Fruit fly (Drosophila melanogaster) whole organism, pupa: Measurements from ENCODE around the gene Inx7.
A peak's percentile ranks its signal among the peaks of the same experiment; 100 is the strongest.

Source experiments
- CG10348 ChIP-seq: fragments of 200-800 bp; sonication (Bioruptor generic); IDR thresholded peaks from 2 replicates; pipeline ENCODE4 v1.3.6; 2022; ENCODE audit warnings: missing biosample characterization, missing genetic modification characterization
- CG12605 ChIP-seq: fragments of 200-800 bp; sonication (Bioruptor generic); IDR thresholded peaks from 2 replicates; pipeline ENCODE4 v1.3.6; 2022; ENCODE audit warnings: missing biosample characterization, missing genetic modification characterization
- CG13204 ChIP-seq: fragments of 200-800 bp; sonication (Bioruptor generic); optimal IDR thresholded peaks from 2 replicates; lab custom pipeline; 2018; ENCODE audit warnings: missing biosample characterization, mild to moderate bottlenecking, missing genetic modification characterization, moderate library complexity
- CG14655 ChIP-seq: fragments of 200-800 bp; sonication (Bioruptor generic); optimal IDR thresholded peaks from 3 replicates; lab custom pipeline; 2017; ENCODE audit warnings: mild to moderate bottlenecking, missing biosample characterization, missing genetic modification reagents, missing genetic modification characterization
- CG15710 ChIP-seq: fragments of 200-800 bp; sonication (Bioruptor generic); optimal IDR thresholded peaks from 2 replicates; lab custom pipeline; 2018; ENCODE audit warnings: missing biosample characterization, mild to moderate bottlenecking, missing genetic modification characterization, moderate library complexity
- CG17806 ChIP-seq: fragments of 200-800 bp; sonication (Bioruptor generic); optimal IDR thresholded peaks from 2 replicates; lab custom pipeline; 2018; ENCODE audit warnings: missing biosample characterization, mild to moderate bottlenecking, missing genetic modification characterization, moderate library complexity
- CG32121 ChIP-seq: fragments of 200-800 bp; sonication (Bioruptor generic); IDR thresholded peaks from 2 replicates; pipeline ENCODE4 v1.3.6; 2022; ENCODE audit warnings: missing biosample characterization, missing genetic modification characterization
- CG34367 ChIP-seq: fragments of 200-800 bp; sonication (Bioruptor generic); optimal IDR thresholded peaks from 2 replicates; lab custom pipeline; 2018; ENCODE audit warnings: missing biosample characterization, mild to moderate bottlenecking, missing genetic modification characterization
- CG4496 ChIP-seq: fragments of 200-800 bp; sonication (Bioruptor generic); IDR thresholded peaks from 3 replicates; pipeline ENCODE4 v1.3.6; 2022; ENCODE audit warnings: missing biosample characterization, missing genetic modification characterization
- CG8159 ChIP-seq: fragments of 200-800 bp; sonication (Bioruptor generic); optimal IDR thresholded peaks from 3 replicates; lab custom pipeline; 2018; ENCODE audit warnings: missing biosample characterization, mild to moderate bottlenecking, missing genetic modification characterization, moderate library complexity
- CG8301 ChIP-seq: fragments of 200-800 bp; sonication (Bioruptor generic); optimal IDR thresholded peaks from 2 replicates; lab custom pipeline; 2018; ENCODE audit warnings: missing biosample characterization, mild to moderate bottlenecking, missing genetic modification characterization
- CG9948 ChIP-seq: fragments of 200-800 bp; sonication (Bioruptor generic); optimal IDR thresholded peaks from 2 replicates; lab custom pipeline; 2018; ENCODE audit warnings: missing biosample characterization, mild to moderate bottlenecking, missing genetic modification characterization, moderate library complexity
- D1 ChIP-seq: fragments of 200-800 bp; sonication (Bioruptor generic); optimal IDR thresholded peaks from 2 replicates; lab custom pipeline; 2018; ENCODE audit warnings: missing biosample characterization, mild to moderate bottlenecking, missing genetic modification characterization, moderate library complexity
- EcR ChIP-seq: fragments of 200-800 bp; sonication (Bioruptor generic); optimal IDR thresholded peaks from 3 replicates; lab custom pipeline; 2019; ENCODE audit warnings: missing biosample characterization, missing genetic modification characterization, mild to moderate bottlenecking, moderate library complexity, missing genetic modification reagents
- Ets98B ChIP-seq: fragments of 200-800 bp; sonication (Bioruptor generic); IDR thresholded peaks from 2 replicates; pipeline ENCODE4 v1.3.6; 2022; ENCODE audit warnings: missing biosample characterization, missing genetic modification characterization
- Pif1A ChIP-seq: fragments of 200-800 bp; sonication (Bioruptor generic); optimal IDR thresholded peaks from 3 replicates; lab custom pipeline; 2016; ENCODE audit warnings: missing biosample characterization, missing genetic modification characterization
- Pif1B ChIP-seq: fragments of 200-800 bp; sonication (Bioruptor generic); optimal IDR thresholded peaks from 3 replicates; lab custom pipeline; 2016; ENCODE audit warnings: missing biosample characterization, missing genetic modification characterization
- Snoo ChIP-seq: fragments of 200-800 bp; sonication (Bioruptor generic); optimal IDR thresholded peaks from 3 replicates; lab custom pipeline; 2017; ENCODE audit warnings: missing biosample characterization, mild to moderate bottlenecking, missing genetic modification characterization, inconsistent platforms
- fd96Ca ChIP-seq: fragments of 200-800 bp; sonication (Bioruptor generic); IDR thresholded peaks from 3 replicates; pipeline ENCODE4 v1.3.6; 2022; ENCODE audit warnings: missing biosample characterization, missing genetic modification characterization
- gl ChIP-seq: fragments of 200-800 bp; sonication (Bioruptor generic); optimal IDR thresholded peaks from 2 replicates; lab custom pipeline; 2018; ENCODE audit warnings: missing biosample characterization, mild to moderate bottlenecking, missing genetic modification characterization
- rn ChIP-seq: fragments of 200-800 bp; sonication (Bioruptor generic); IDR thresholded peaks from 2 replicates; pipeline ENCODE4 v1.3.6; 2022; ENCODE audit warnings: missing biosample characterization, missing genetic modification characterization

Gene Inx7

DNA sequence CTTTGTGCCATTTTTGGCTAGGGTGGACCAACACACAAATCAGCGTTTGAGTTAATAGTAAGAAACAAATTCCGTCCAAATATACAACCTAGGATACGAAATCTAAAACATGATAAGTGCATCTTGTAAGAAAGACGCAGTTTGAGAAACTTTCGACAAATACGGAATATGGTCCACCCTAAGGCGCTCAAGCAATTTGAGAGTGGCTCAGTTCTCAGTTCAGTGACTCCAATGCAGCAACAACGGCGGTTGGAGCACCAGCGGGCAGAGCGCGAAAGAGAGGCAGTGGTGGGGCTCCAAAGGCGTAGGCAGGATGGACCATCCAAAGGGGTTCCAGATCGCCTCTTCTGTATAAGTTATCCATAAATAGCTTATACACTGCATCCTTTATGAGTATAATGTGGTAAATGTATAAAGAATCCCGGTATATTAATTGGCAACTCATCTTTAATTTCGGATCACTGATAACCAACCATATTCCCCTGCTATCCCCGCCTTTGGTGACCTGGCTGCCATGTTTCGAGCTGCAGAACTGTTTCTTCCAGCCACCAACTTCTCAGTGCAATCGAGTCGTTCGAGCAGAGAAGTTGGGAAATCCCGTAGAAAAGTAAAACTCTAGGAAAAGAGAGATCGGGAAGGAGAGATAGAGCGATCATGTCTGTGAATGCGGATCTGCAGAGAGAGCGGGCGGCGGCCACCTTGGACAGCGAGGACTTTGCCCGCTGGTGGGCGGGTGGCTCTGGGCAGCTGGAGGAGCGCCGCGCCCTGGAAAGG, 23.9 kb downstream of the Inx7 start, which contains the start of gene CG4586:
Gene CG4586, plus strand, starts transcription at position 555 of the 774 bp plus-strand sequence.
- peak; percentile 91 for TF ChIP-seq rn
- TF ChIP-seq Ets98B: peak; percentile 99
- TF ChIP-seq D1: peak; percentile 97
- peak; percentile 99 for TF ChIP-seq Pif1A (GFP tag; lab: Kevin White, UChicago)
- peak; percentile 95 for TF ChIP-seq CG13204 (GFP tag; lab: Kevin White, UChicago)
- peak; percentile 99 for TF ChIP-seq CG4496 (GFP tag; lab: Robert Waterston, UW)
- TF ChIP-seq CG12605 (GFP tag; lab: Robert Waterston, UW): peak; percentile 100
- TF ChIP-seq CG32121: peak; percentile 99
- peak; percentile 75 for TF ChIP-seq CG10348 (GFP tag; lab: Robert Waterston, UW)
- TF ChIP-seq fd96Ca (GFP tag; lab: Robert Waterston, UW): peak; percentile 99
- peak; percentile 100 for TF ChIP-seq CG8159 (tag; lab: Kevin White, UChicago)
- TF ChIP-seq CG9948 (tag; lab: Kevin White, UChicago): peak; percentile 95
- peak; percentile 95 for TF ChIP-seq CG15710 (tag; lab: Kevin White, UChicago)
- TF ChIP-seq Snoo (tag; lab: Kevin White, UChicago): peak; percentile 95
- peak; percentile 98 for TF ChIP-seq CG34367 (tag; lab: Kevin White, UChicago)
- TF ChIP-seq CG14655: peak; percentile 98
- TF ChIP-seq CG8301: peak; percentile 99
- peak; percentile 99 for TF ChIP-seq CG17806
- TF ChIP-seq Pif1B (GFP tag; lab: Kevin White, UChicago): peak; percentile 100
- TF ChIP-seq gl (tag; lab: Kevin White, UChicago): peak; percentile 98
- peak; percentile 99 for TF ChIP-seq EcR (GFP tag; lab: Kevin White, UChicago)

dm6 chrX:6968564-6968963, 24.8 kb downstream of the Inx7 start, which contains the start of gene Setd3:
Setd3 (minus strand) TSS chrX:6968750.
- no peak for TF ChIP-seq CG8159 (tag; lab: Kevin White, UChicago)
- TF ChIP-seq CG4496 (GFP tag; lab: Robert Waterston, UW): no peak
